Worm (Caenorhabditis elegans): ENCODE data around the gene C53C11.4.

C53C11.4 gene

ce11 chrX:17327226-17327625 lies 16.5 kb downstream of the C53C11.4 start:
- TF ChIP-seq aly-2 (tag; optimal IDR thresholded peaks at IDR 0.05) = no peak

- TF ChIP-seq ama-1 (optimal IDR thresholded peaks at IDR 0.05) (no peak), fos-1 (tag; optimal IDR thresholded peaks at IDR 0.05) (peak; percentile 82)
Measured at ce11 chrX:17329075-17329474, 18.4 kb downstream of the C53C11.4 start.

ce11 chrX:17330574-17330973 lies 19.9 kb downstream of the C53C11.4 start:
- TF ChIP-seq unc-39 (tag; optimal IDR thresholded peaks at IDR 0.05) = no peak
- TF ChIP-seq lin-11 (tag; optimal IDR thresholded peaks at IDR 0.05) = no peak
- TF ChIP-seq nhr-21 (tag; optimal IDR thresholded peaks at IDR 0.05) = no peak
- no peak for TF ChIP-seq nhr-25 (tag; optimal IDR thresholded peaks at IDR 0.05)
- no peak for TF ChIP-seq nhr-10 (tag; optimal IDR thresholded peaks at IDR 0.05)
- TF ChIP-seq lsy-2 (tag; optimal IDR thresholded peaks at IDR 0.05) = no peak
- no peak for TF ChIP-seq ztf-4 (tag; optimal IDR thresholded peaks at IDR 0.05)
- TF ChIP-seq nhr-237 (tag; optimal IDR thresholded peaks at IDR 0.05) = no peak
- TF ChIP-seq alr-1 (tag; optimal IDR thresholded peaks at IDR 0.05) = no peak

ce11 chrX:17333752-17334151 lies 23.0 kb downstream of the C53C11.4 start, which contains the start of gene C53C11.5:
Gene C53C11.5 (plus strand): TSS chrX:17334052.
- TF ChIP-seq gmeb-1 (tag; optimal IDR thresholded peaks at IDR 0.05) (no peak), unc-62 (GFP tag; optimal IDR thresholded peaks at IDR 0.05) (no peak), nhr-11 (tag; optimal IDR thresholded peaks at IDR 0.05) (no peak), nhr-23 (tag; optimal IDR thresholded peaks at IDR 0.05) (no peak), aly-2 (tag; optimal IDR thresholded peaks at IDR 0.05) (no peak), ztf-4 (tag; optimal IDR thresholded peaks at IDR 0.05) (no peak), ama-1 (optimal IDR thresholded peaks at IDR 0.05) (no peak), ztf-11 (tag; optimal IDR thresholded peaks at IDR 0.05) (no peak), nhr-6 (tag; optimal IDR thresholded peaks at IDR 0.05) (no peak), ztf-1 (GFP tag; conservative IDR thresholded peaks at IDR 0.05) (no peak), lin-13 (GFP tag; optimal IDR thresholded peaks at IDR 0.05) (no peak), ZK546.5 (tag; optimal IDR thresholded peaks at IDR 0.05) (no peak), nhr-12 (tag; optimal IDR thresholded peaks at IDR 0.05) (no peak), mdl-1 (tag; optimal IDR thresholded peaks at IDR 0.05) (no peak), egl-27 (tag; optimal IDR thresholded peaks at IDR 0.05) (no peak), nhr-10 (tag; optimal IDR thresholded peaks at IDR 0.05) (no peak), nhr-129 (tag; optimal IDR thresholded peaks at IDR 0.05) (no peak)

ce11 chrX:17336354-17336753 lies 25.6 kb downstream of the C53C11.4 start, which contains the start of gene C53C11.2:
Gene C53C11.2 (plus strand): TSS chrX:17336637.
- TF ChIP-seq fos-1 (tag; optimal IDR thresholded peaks at IDR 0.05) (peak; percentile 74), nhr-77 (tag; optimal IDR thresholded peaks at IDR 0.05) (no peak)

- TF ChIP-seq nhr-129 (tag; optimal IDR thresholded peaks at IDR 0.05) (peak; percentile 56), ztf-4 (tag; optimal IDR thresholded peaks at IDR 0.05) (no peak)
Measured at ce11 chrX:17338944-17339343, 28.2 kb downstream of the C53C11.4 start.

- no peak for TF ChIP-seq unc-39 (tag; optimal IDR thresholded peaks at IDR 0.05)
- no peak for TF ChIP-seq snpc-4 (tag; optimal IDR thresholded peaks at IDR 0.05)
- TF ChIP-seq ceh-16 (tag; optimal IDR thresholded peaks at IDR 0.05) = no peak
- TF ChIP-seq nhr-11 (tag; optimal IDR thresholded peaks at IDR 0.05) = no peak
- TF ChIP-seq blmp-1 (tag; optimal IDR thresholded peaks at IDR 0.05; ENCODE audit: insufficient read depth) = no peak
- TF ChIP-seq unc-55 (GFP tag; optimal IDR thresholded peaks at IDR 0.05) = no peak
- no peak for TF ChIP-seq ztf-4 (tag; optimal IDR thresholded peaks at IDR 0.05)
- TF ChIP-seq nhr-10 (tag; optimal IDR thresholded peaks at IDR 0.05) = no peak
- TF ChIP-seq dmd-4 (tag; optimal IDR thresholded peaks at IDR 0.05) = no peak
- TF ChIP-seq Y55F3AM.14 (GFP tag; optimal IDR thresholded peaks at IDR 0.05) = no peak
- no peak for TF ChIP-seq gmeb-1 (tag; optimal IDR thresholded peaks at IDR 0.05)
- TF ChIP-seq ama-1 (optimal IDR thresholded peaks at IDR 0.05) = no peak
- TF ChIP-seq nhr-237 (tag; optimal IDR thresholded peaks at IDR 0.05) = no peak
- TF ChIP-seq ztf-11 (tag; optimal IDR thresholded peaks at IDR 0.05) = no peak
Measured at ce11 chrX:17340484-17340883, 29.8 kb downstream of the C53C11.4 start, which contains the start of gene C53C11.1. Gene C53C11.1 (plus strand): TSS chrX:17340784.
